Worm (Caenorhabditis elegans) whole organism, young adult: ENCODE measurements around the gene mtre-1.

Experiments used
- B0019.2 ChIP-seq: fragments of 200-800 bp; sonication (Bioruptor generic); conservative IDR thresholded peaks from 2 replicates; pipeline ENCODE4 v1.3.6; 2022; ENCODE audit warnings: missing genetic modification reagents, missing genetic modification characterization, missing compliant biosample characterization
- C06A6.2 ChIP-seq: fragments of 200-800 bp; sonication (Bioruptor generic); conservative IDR thresholded peaks from 2 replicates; pipeline ENCODE4 v1.3.6; 2022; ENCODE audit warnings: missing genetic modification characterization, missing compliant biosample characterization
- C17E4.6 ChIP-seq: fragments of 200-800 bp; sonication (Bioruptor generic); IDR thresholded peaks from 2 replicates; pipeline ENCODE4 v1.3.6; 2022; ENCODE audit warnings: missing genetic modification reagents, missing genetic modification characterization, missing compliant biosample characterization
- F33H1.4 ChIP-seq: fragments of 200-800 bp; sonication (Bioruptor generic); IDR thresholded peaks from 2 replicates; pipeline ENCODE4 v1.3.6; 2022; ENCODE audit warnings: missing genetic modification reagents, missing genetic modification characterization, missing compliant biosample characterization
- F52B5.7 ChIP-seq: sonication (generic microtip); optimal IDR thresholded peaks from 2 replicates; lab custom pipeline; 2016; ENCODE audit warnings: mild to moderate bottlenecking, missing genetic modification characterization, missing compliant biosample characterization
- F55B11.4 ChIP-seq: sonication (generic microtip); optimal IDR thresholded peaks from 2 replicates; lab custom pipeline; 2016; ENCODE audit warnings: missing compliant biosample characterization, missing genetic modification characterization, borderline replicate concordance; ENCODE audit not compliant: insufficient read depth
- K11D2.4 ChIP-seq: fragments of 200-800 bp; sonication (Bioruptor generic); IDR thresholded peaks from 2 replicates; pipeline ENCODE4 v1.3.6; 2022; ENCODE audit warnings: missing genetic modification reagents, missing genetic modification characterization, missing compliant biosample characterization
- Y53G8AR.9 ChIP-seq: fragments of 200-800 bp; sonication (Bioruptor generic); conservative IDR thresholded peaks from 2 replicates; pipeline ENCODE4 v1.3.6; 2022; ENCODE audit warnings: missing genetic modification reagents, missing genetic modification characterization, missing compliant biosample characterization
- Y79H2A.3 ChIP-seq: fragments of 200-800 bp; sonication (Bioruptor generic); conservative IDR thresholded peaks from 2 replicates; pipeline ENCODE4 v1.3.6; 2022; ENCODE audit warnings: missing genetic modification reagents, missing genetic modification characterization, missing compliant biosample characterization
- atf-7 ChIP-seq: sonication (generic microtip); optimal IDR thresholded peaks from 2 replicates; lab custom pipeline; 2017; ENCODE audit warnings: mild to moderate bottlenecking, missing genetic modification characterization, missing compliant biosample characterization
- athp-1 ChIP-seq: sonication (generic microtip); optimal IDR thresholded peaks from 2 replicates; lab custom pipeline; 2017; ENCODE audit warnings: mild to moderate bottlenecking, missing genetic modification characterization, missing compliant biosample characterization
- bed-1 ChIP-seq: fragments of 200-800 bp; sonication (Bioruptor generic); IDR thresholded peaks from 2 replicates; pipeline ENCODE4 v1.3.6; 2022; ENCODE audit warnings: missing genetic modification reagents, missing genetic modification characterization, missing compliant biosample characterization
- ccch-3 ChIP-seq: fragments of 200-800 bp; sonication (Bioruptor generic); optimal IDR thresholded peaks from 2 replicates; lab custom pipeline; 2018; ENCODE audit warnings: mild to moderate bottlenecking, missing genetic modification characterization, missing compliant biosample characterization
- cebp-1 ChIP-seq, 2 experiments: fragments of 200-800 bp in 1 of 2; sonication (Bioruptor generic) in 1 of 2; sonication (generic microtip) in 1 of 2; IDR thresholded peaks in 1 of 2; optimal IDR thresholded peaks in 1 of 2; 2 replicates each; pipeline versions ENCODE4 v1.3.6 to Lab custom; 2017 to 2022; ENCODE audit warnings: missing compliant biosample characterization in 2 of 2, missing genetic modification characterization in 2 of 2, mild to moderate bottlenecking in 1 of 2, missing genetic modification reagents in 1 of 2, moderate library complexity in 1 of 2
- ceh-79 ChIP-seq: sonication (generic microtip); optimal IDR thresholded peaks from 2 replicates; lab custom pipeline; 2017; ENCODE audit warnings: mild to moderate bottlenecking, missing genetic modification characterization, missing compliant biosample characterization
- ceh-91 ChIP-seq: fragments of 200-800 bp; sonication (Bioruptor generic); IDR thresholded peaks from 2 replicates; pipeline ENCODE4 v1.3.6; 2022; ENCODE audit warnings: missing genetic modification reagents, missing genetic modification characterization, missing compliant biosample characterization
- chd-7 ChIP-seq: sonication (generic microtip); optimal IDR thresholded peaks from 2 replicates; lab custom pipeline; 2016; ENCODE audit warnings: mild to moderate bottlenecking, missing genetic modification characterization, moderate library complexity, missing compliant biosample characterization
- die-1 ChIP-seq: sonication (generic microtip); optimal IDR thresholded peaks from 2 replicates; lab custom pipeline; 2016; ENCODE audit warnings: missing genotype, mild to moderate bottlenecking, missing genetic modification characterization, missing compliant biosample characterization
- dox-1 ChIP-seq: fragments of 200-800 bp; sonication (Bioruptor generic); IDR thresholded peaks from 2 replicates; pipeline ENCODE4 v1.3.6; 2022; ENCODE audit warnings: missing genetic modification reagents, missing genetic modification characterization, missing compliant biosample characterization
- egl-44 ChIP-seq: fragments of 200-800 bp; sonication (Bioruptor generic); IDR thresholded peaks from 2 replicates; pipeline ENCODE4 v1.3.6; 2022; ENCODE audit warnings: missing genetic modification reagents, missing genetic modification characterization, missing compliant biosample characterization
- egrh-3 ChIP-seq: fragments of 200-800 bp; sonication (Bioruptor generic); IDR thresholded peaks from 2 replicates; pipeline ENCODE4 v1.3.6; 2022; ENCODE audit warnings: missing genetic modification reagents, missing genetic modification characterization, missing compliant biosample characterization
- fkh-3 ChIP-seq: sonication (generic microtip); optimal IDR thresholded peaks from 2 replicates; lab custom pipeline; 2016; ENCODE audit warnings: mild to moderate bottlenecking, missing genetic modification characterization, missing compliant biosample characterization
- gei-17 ChIP-seq: fragments of 200-800 bp; sonication (Bioruptor generic); optimal IDR thresholded peaks from 2 replicates; lab custom pipeline; 2018; ENCODE audit warnings: mild to moderate bottlenecking, missing genetic modification characterization, missing compliant biosample characterization
- him-1 ChIP-seq: sonication (generic microtip); optimal IDR thresholded peaks from 2 replicates; lab custom pipeline; 2016; ENCODE audit warnings: missing genotype, missing genetic modification reagents, missing genetic modification characterization, missing compliant biosample characterization
- lag-1 ChIP-seq: fragments of 200-800 bp; sonication (Bioruptor generic); IDR thresholded peaks from 2 replicates; pipeline ENCODE4 v1.3.6; 2022; ENCODE audit warnings: missing genetic modification reagents, missing genetic modification characterization, missing compliant biosample characterization
- lin-35 ChIP-seq, 3 experiments: fragments of 150-350 bp in 2 of 3; sonication (generic microtip) in 1 of 3; optimal IDR thresholded peaks; 2 replicates each; lab custom pipeline; 2014 to 2018; ENCODE audit warnings: missing biosample characterization in 3 of 3, missing genetic modification characterization in 3 of 3, missing genetic modification reagents in 3 of 3
- lsl-1 ChIP-seq: fragments of 200-800 bp; sonication (Bioruptor generic); optimal IDR thresholded peaks from 2 replicates; lab custom pipeline; 2018; ENCODE audit warnings: mild to moderate bottlenecking, missing genetic modification characterization, moderate library complexity, missing compliant biosample characterization
- madf-3 ChIP-seq: fragments of 200-800 bp; sonication (Bioruptor generic); IDR thresholded peaks from 2 replicates; pipeline ENCODE4 v1.3.6; 2022; ENCODE audit warnings: missing genetic modification reagents, missing genetic modification characterization, missing compliant biosample characterization
- madf-8 ChIP-seq: fragments of 200-800 bp; sonication (Bioruptor generic); conservative IDR thresholded peaks from 2 replicates; pipeline ENCODE4 v1.3.6; 2022; ENCODE audit warnings: missing genetic modification reagents, missing genetic modification characterization, missing compliant biosample characterization
- mcd-1 ChIP-seq: fragments of 200-800 bp; sonication (Bioruptor generic); IDR thresholded peaks from 2 replicates; pipeline ENCODE4 v1.3.6; 2022; ENCODE audit warnings: missing genetic modification reagents, missing genetic modification characterization, missing compliant biosample characterization
- nfyb-1 ChIP-seq: fragments of 200-800 bp; sonication (Bioruptor generic); IDR thresholded peaks from 2 replicates; pipeline ENCODE4 v1.3.6; 2022; ENCODE audit warnings: missing genetic modification reagents, missing genetic modification characterization, missing compliant biosample characterization
- pbrm-1 ChIP-seq: fragments of 200-800 bp; sonication (Bioruptor generic); IDR thresholded peaks from 2 replicates; pipeline ENCODE4 v1.3.6; 2022; ENCODE audit warnings: missing genetic modification reagents, missing genetic modification characterization, missing compliant biosample characterization
- pha-4 ChIP-seq: fragments of 150-350 bp; sonication (generic microtip); optimal IDR thresholded peaks from 2 replicates; lab custom pipeline; 2014; ENCODE audit warnings: missing biosample characterization, missing genetic modification reagents, missing genetic modification characterization
- rcor-1 ChIP-seq: fragments of 200-800 bp; sonication (Bioruptor generic); IDR thresholded peaks from 2 replicates; pipeline ENCODE4 v1.3.6; 2022; ENCODE audit warnings: missing genetic modification reagents, missing genetic modification characterization, missing compliant biosample characterization
- rpc-1 ChIP-seq, 2 experiments: fragments of 150-350 bp in 1 of 2; sonication (generic microtip) in 1 of 2; optimal IDR thresholded peaks; 2 replicates each; lab custom pipeline; 2014 to 2018; ENCODE audit warnings: missing biosample characterization in 1 of 2, missing genetic modification characterization in 1 of 2, missing genetic modification reagents in 1 of 2, missing genotype in 1 of 2
- sea-2 ChIP-seq: fragments of 200-800 bp; sonication (Bioruptor generic); IDR thresholded peaks from 2 replicates; pipeline ENCODE4 v1.3.6; 2022; ENCODE audit warnings: missing genetic modification characterization, missing compliant biosample characterization
- snpc-1.3 ChIP-seq: sonication (generic microtip); optimal IDR thresholded peaks from 2 replicates; lab custom pipeline; 2017; ENCODE audit warnings: missing genetic modification characterization, mild to moderate bottlenecking, missing compliant biosample characterization, antibody characterized with exemption, moderate library complexity, missing genotype, missing genetic modification reagents; ENCODE audit not compliant: insufficient read depth
- somi-1 ChIP-seq: fragments of 200-800 bp; sonication (Bioruptor generic); optimal IDR thresholded peaks from 2 replicates; lab custom pipeline; 2018; ENCODE audit warnings: mild to moderate bottlenecking, missing genetic modification characterization, missing compliant biosample characterization
- sptf-2 ChIP-seq: fragments of 200-800 bp; sonication (Bioruptor generic); optimal IDR thresholded peaks from 2 replicates; lab custom pipeline; 2018; ENCODE audit warnings: mild to moderate bottlenecking, missing genetic modification characterization, missing compliant biosample characterization
- unc-62 ChIP-seq: fragments of 150-350 bp; optimal IDR thresholded peaks from 2 replicates; lab custom pipeline; 2014; ENCODE audit warnings: missing biosample characterization, missing genetic modification reagents, missing genetic modification characterization
- zim-3 ChIP-seq: sonication (generic microtip); optimal IDR thresholded peaks from 2 replicates; lab custom pipeline; 2017; ENCODE audit warnings: mild to moderate bottlenecking, missing genetic modification characterization, moderate library complexity, missing compliant biosample characterization
- ztf-18 ChIP-seq: sonication (generic microtip); optimal IDR thresholded peaks from 2 replicates; lab custom pipeline; 2016; ENCODE audit warnings: missing genotype, mild to moderate bottlenecking, missing genetic modification characterization, missing compliant biosample characterization
- ztf-22 ChIP-seq: fragments of 200-800 bp; sonication (Bioruptor generic); optimal IDR thresholded peaks from 2 replicates; lab custom pipeline; 2018; ENCODE audit warnings: mild to moderate bottlenecking, missing genetic modification characterization, moderate library complexity, missing compliant biosample characterization

Gene mtre-1

DNA sequence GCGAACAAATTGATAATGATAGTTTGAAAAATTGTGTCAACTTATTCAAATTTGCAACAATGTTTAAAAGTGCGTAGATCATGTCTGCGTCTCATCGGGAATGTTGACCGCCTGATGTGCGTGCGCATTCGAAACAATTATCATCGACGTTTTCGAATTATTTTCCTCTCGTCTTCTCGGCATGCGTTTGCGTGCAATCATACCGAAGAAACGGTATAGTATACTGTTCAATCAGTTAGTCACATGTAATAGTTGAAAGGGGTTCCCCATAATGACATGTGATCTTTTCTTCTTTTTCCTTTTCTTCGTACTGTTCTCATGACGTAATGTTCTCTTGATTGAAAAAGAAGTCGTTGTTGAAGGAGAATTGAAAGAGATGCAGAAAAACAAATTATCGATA, 33.6 kb downstream of the mtre-1 start (continued):
- peak; percentile 5 for TF ChIP-seq gei-17 (GFP tag; lab: Kevin White, UChicago)
- TF ChIP-seq, all 124 proteins: peak for 41

DNA sequence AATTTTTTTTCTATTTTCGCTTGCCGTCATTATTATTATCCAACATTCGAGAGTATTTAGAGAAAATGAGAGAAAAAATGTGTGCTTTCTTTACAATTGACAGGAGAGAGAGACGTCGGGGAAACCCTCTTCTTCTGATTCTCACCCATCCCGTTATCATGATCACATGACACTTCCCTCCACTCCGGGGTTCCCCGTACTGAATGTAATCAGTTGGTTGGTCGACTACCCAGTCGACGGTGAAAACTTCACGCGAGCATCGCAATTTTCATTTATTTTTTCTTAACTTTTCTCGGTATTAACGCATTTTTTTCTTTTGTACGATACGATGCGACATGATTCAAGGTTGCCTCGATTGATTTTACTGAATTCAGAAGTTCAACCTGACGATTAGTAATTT, 34.2 kb downstream of the mtre-1 start:
- no peak for TF ChIP-seq rpc-1 (optimal IDR thresholded peaks at IDR 0.05; lab: Kevin White, UChicago)
- no peak for TF ChIP-seq rpc-1 (tag; optimal IDR thresholded peaks at IDR 0.05; lab: Kevin White, UChicago)
- peak; percentile 32; the same call in 1 of the 2 replicates for TF ChIP-seq egl-44 (GFP tag; lab: Robert Waterston, UW)
- TF ChIP-seq pbrm-1 = peak; percentile 46; the same call in 1 of the 2 replicates
- TF ChIP-seq egrh-3 (GFP tag; lab: Robert Waterston, UW) = peak; percentile 9; the same call in 1 of the 2 replicates
- no peak for TF ChIP-seq cebp-1 (GFP tag; IDR thresholded peaks at IDR 0.05; lab: Robert Waterston, UW)
- peak; percentile 53 for TF ChIP-seq cebp-1 (tag; optimal IDR thresholded peaks at IDR 0.05; lab: Kevin White, UChicago)
- no peak for TF ChIP-seq fkh-3 (tag; lab: Kevin White, UChicago)
- no peak for TF ChIP-seq rcor-1 (GFP tag; lab: Robert Waterston, UW)
- TF ChIP-seq dox-1 (GFP tag; lab: Robert Waterston, UW) = peak; percentile 37; the same call in 1 of the 2 replicates
- TF ChIP-seq Y53G8AR.9 = peak; percentile 43; the same call in 1 of the 2 replicates
- peak; percentile 78 for TF ChIP-seq ztf-22 (GFP tag; lab: Kevin White, UChicago)
- TF ChIP-seq unc-62 (GFP tag; lab: Kevin White, UChicago) = peak; percentile 60
- no peak for TF ChIP-seq lsl-1
- no peak for TF ChIP-seq die-1 (tag; lab: Kevin White, UChicago)
- TF ChIP-seq chd-7 (tag; lab: Kevin White, UChicago) = peak; percentile 51
- TF ChIP-seq K11D2.4 (GFP tag; lab: Robert Waterston, UW) = 0 out of 2 replicates have a peak, but pooled peaks have one; percentile 36
- no peak for TF ChIP-seq atf-7
- TF ChIP-seq zim-3 (tag; lab: Kevin White, UChicago) = no peak
- no peak for TF ChIP-seq lag-1 (GFP tag; lab: Robert Waterston, UW)
- 0 out of 2 replicates have a peak, but pooled peaks have one; percentile 60 for TF ChIP-seq madf-3 (GFP tag; lab: Robert Waterston, UW)
- 0 out of 2 replicates have a peak, but pooled peaks have one; percentile 23 for TF ChIP-seq C06A6.2 (GFP tag; lab: Robert Waterston, UW)
- peak; percentile 49 for TF ChIP-seq mcd-1 (GFP tag; lab: Robert Waterston, UW)
- no peak for TF ChIP-seq ceh-79 (tag; lab: Kevin White, UChicago)
- TF ChIP-seq F52B5.7 (tag; lab: Kevin White, UChicago) = no peak
- TF ChIP-seq F33H1.4 (GFP tag; lab: Robert Waterston, UW) = peak; percentile 11; the same call in 1 of the 2 replicates
- TF ChIP-seq F55B11.4 = no peak
- TF ChIP-seq nfyb-1 (GFP tag; lab: Robert Waterston, UW) = peak; percentile 28; the same call in 1 of the 2 replicates

DNA sequence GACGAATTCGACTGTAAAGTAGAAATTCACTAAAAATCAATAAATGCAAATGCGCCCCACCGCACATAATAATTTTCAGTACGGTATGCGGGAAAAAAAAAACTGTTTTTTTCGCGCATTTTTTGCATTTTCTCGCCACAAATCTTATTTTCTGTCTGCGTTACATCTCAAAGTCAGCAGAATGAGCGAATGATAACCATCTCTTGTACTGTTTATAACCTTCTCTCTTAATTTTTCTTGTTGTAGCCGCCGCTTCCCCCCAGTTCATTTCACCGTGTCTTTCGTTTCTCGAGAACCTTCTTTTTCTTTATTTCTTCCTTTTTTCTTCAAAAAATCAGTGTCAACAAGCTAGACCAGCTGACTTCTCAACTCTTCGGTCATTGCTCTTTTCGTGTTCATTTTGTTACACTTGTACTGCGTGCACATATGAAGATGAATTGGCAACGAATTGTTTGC, 34.9 kb downstream of the mtre-1 start:
- TF ChIP-seq C06A6.2 (GFP tag; lab: Robert Waterston, UW) (no peak), chd-7 (tag; lab: Kevin White, UChicago) (no peak), ceh-91 (peak; percentile 95), lin-35 (GFP tag; optimal IDR thresholded peaks at IDR 0.05; lab: Kevin White, UChicago) (peak in 1 of 3 experiments; percentile 66), madf-8 (GFP tag; lab: Robert Waterston, UW) (peak; percentile 93), snpc-1.3 (tag; lab: Kevin White, UChicago) (no peak), athp-1 (tag; lab: Kevin White, UChicago) (peak; percentile 88), sptf-2 (GFP tag; lab: Kevin White, UChicago) (no peak), bed-1 (GFP tag; lab: Robert Waterston, UW) (no peak), Y79H2A.3 (GFP tag; lab: Robert Waterston, UW) (no peak), somi-1 (GFP tag; lab: Kevin White, UChicago) (peak; percentile 0), him-1 (tag; lab: Kevin White, UChicago) (peak; percentile 45), ztf-18 (tag; lab: Kevin White, UChicago) (peak; percentile 16), C17E4.6 (peak; percentile 73; the same call in 1 of the 2 replicates), rpc-1 (optimal IDR thresholded peaks at IDR 0.05; lab: Kevin White, UChicago) (no peak), rpc-1 (tag; optimal IDR thresholded peaks at IDR 0.05; lab: Kevin White, UChicago) (no peak), B0019.2 (GFP tag; lab: Robert Waterston, UW) (0 out of 2 replicates have a peak, but pooled peaks have one; percentile 21), F52B5.7 (tag; lab: Kevin White, UChicago) (no peak), K11D2.4 (GFP tag; lab: Robert Waterston, UW) (peak; percentile 54; the same call in 1 of the 2 replicates), die-1 (tag; lab: Kevin White, UChicago) (peak; percentile 20), ccch-3 (GFP tag; lab: Kevin White, UChicago) (no peak), sea-2 (GFP tag; lab: Robert Waterston, UW) (no peak), pha-4 (tag; lab: Kevin White, UChicago) (peak; percentile 14), nfyb-1 (GFP tag; lab: Robert Waterston, UW) (peak; percentile 58)
